Worm (Caenorhabditis elegans) whole organism, L4/young adult: Measurements from ENCODE around the gene R02D5.8.

Experiments used
- W03F9.2 ChIP-seq: fragments of 150-350 bp; optimal IDR thresholded peaks from 2 replicates; lab custom pipeline; 2014; ENCODE audit warnings: missing biosample characterization, missing genetic modification characterization
- dao-5 ChIP-seq: sonication (generic microtip); optimal IDR thresholded peaks from 2 replicates; lab custom pipeline; 2016; ENCODE audit warnings: missing genotype, missing genetic modification characterization, moderate library complexity, missing compliant biosample characterization

DNA sequence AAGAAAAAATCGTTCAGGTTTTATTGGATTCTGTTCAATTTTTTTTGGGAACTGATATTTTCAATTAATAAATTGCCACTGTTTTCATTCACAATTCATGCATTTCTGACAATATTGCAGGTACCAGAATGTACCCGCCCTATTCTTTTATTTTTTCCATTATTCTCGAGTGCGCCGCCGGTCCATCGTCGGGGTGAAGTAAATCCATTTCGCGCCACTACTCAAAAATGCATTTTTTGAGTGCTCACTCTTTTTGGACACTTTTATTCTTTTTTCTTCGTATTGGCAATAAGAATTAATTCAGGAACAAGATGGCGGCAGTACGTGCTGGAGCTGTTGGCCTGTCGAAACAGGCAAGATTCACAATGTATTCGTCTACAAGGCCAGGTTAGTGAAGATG lies 11.6 kb upstream of the R02D5.8 start, which contains the start of gene kcnl-4:
- TF ChIP-seq dao-5 (tag; lab: Kevin White, UChicago) (no peak), W03F9.2 (tag; lab: Kevin White, UChicago) (no peak)
